Fruit fly (Drosophila melanogaster): ENCODE data around the gene EMC2A.

dm6 chr3R:16972575-16972974 is 23.3 kb downstream of the EMC2A start:
- TF ChIP-seq CTCF (optimal IDR thresholded peaks at IDR 0.05) (no peak), CG8478 (optimal IDR thresholded peaks at IDR 0.05) (no peak)
